Worm (Caenorhabditis elegans) whole organism, late embryonic: ENCODE measurements around the gene F21C10.18.
A peak's percentile ranks its signal among the peaks of the same experiment; 100 is the strongest.

Experiments used
- C38D4.7 ChIP-seq: fragments of 200-800 bp; sonication (Bioruptor generic); optimal IDR thresholded peaks from 2 replicates; lab custom pipeline; 2018; ENCODE audit warnings: mild to moderate bottlenecking, missing genetic modification characterization, moderate library complexity, missing compliant biosample characterization
- F13H6.1 ChIP-seq: sonication (generic microtip); optimal IDR thresholded peaks from 2 replicates; lab custom pipeline; 2016; ENCODE audit warnings: missing genetic modification characterization, missing compliant biosample characterization
- K09A11.1 ChIP-seq: sonication (generic microtip); optimal IDR thresholded peaks from 2 replicates; lab custom pipeline; 2017; ENCODE audit warnings: antibody characterized with exemption, mild to moderate bottlenecking, missing genetic modification characterization, missing compliant biosample characterization; ENCODE audit not compliant: insufficient read depth
- T23F11.4 ChIP-seq: fragments of 200-800 bp; sonication (Bioruptor generic); optimal IDR thresholded peaks from 2 replicates; lab custom pipeline; 2018; ENCODE audit warnings: mild to moderate bottlenecking, missing genetic modification characterization, missing compliant biosample characterization
- ama-1 ChIP-seq: fragments of 150-350 bp; optimal IDR thresholded peaks from 2 replicates; lab custom pipeline; 2014
- ceh-14 ChIP-seq: sonication (generic microtip); optimal IDR thresholded peaks from 2 replicates; lab custom pipeline; 2016; ENCODE audit warnings: missing genotype, missing genetic modification characterization, missing compliant biosample characterization
- ceh-18 ChIP-seq: sonication (generic microtip); optimal IDR thresholded peaks from 2 replicates; lab custom pipeline; 2016; ENCODE audit warnings: missing genetic modification characterization, missing compliant biosample characterization
- ceh-19 ChIP-seq: fragments of 200-800 bp; sonication (Bioruptor generic); optimal IDR thresholded peaks from 2 replicates; lab custom pipeline; 2018; ENCODE audit warnings: mild to moderate bottlenecking, missing genetic modification characterization, missing compliant biosample characterization
- ceh-22 ChIP-seq: sonication (generic microtip); optimal IDR thresholded peaks from 2 replicates; lab custom pipeline; 2017; ENCODE audit warnings: missing biosample characterization, missing genetic modification characterization
- ceh-24 ChIP-seq: sonication (generic microtip); optimal IDR thresholded peaks from 2 replicates; lab custom pipeline; 2016; ENCODE audit warnings: mild to moderate bottlenecking, missing genetic modification characterization, missing compliant biosample characterization
- ceh-30 ChIP-seq: fragments of 150-350 bp; optimal IDR thresholded peaks from 2 replicates; lab custom pipeline; 2014; ENCODE audit warnings: missing biosample characterization, missing genetic modification characterization
- ceh-31 ChIP-seq: sonication (generic microtip); optimal IDR thresholded peaks from 2 replicates; lab custom pipeline; 2016; ENCODE audit warnings: missing genetic modification characterization, missing compliant biosample characterization
- ceh-6 ChIP-seq: fragments of 200-800 bp; sonication (Bioruptor generic); optimal IDR thresholded peaks from 2 replicates; lab custom pipeline; 2018; ENCODE audit warnings: mild to moderate bottlenecking, missing genetic modification characterization, missing compliant biosample characterization
- che-1 ChIP-seq: sonication (generic microtip); optimal IDR thresholded peaks from 2 replicates; lab custom pipeline; 2016; ENCODE audit warnings: mild to moderate bottlenecking, missing genetic modification characterization, missing compliant biosample characterization
- dmd-4 ChIP-seq: sonication (generic microtip); optimal IDR thresholded peaks from 2 replicates; lab custom pipeline; 2016; ENCODE audit warnings: borderline replicate concordance, missing genetic modification characterization, missing compliant biosample characterization
- dve-1 ChIP-seq: sonication (generic microtip); optimal IDR thresholded peaks from 2 replicates; lab custom pipeline; 2017; ENCODE audit warnings: antibody characterized with exemption, mild to moderate bottlenecking, missing genetic modification characterization, missing compliant biosample characterization
- elt-2 ChIP-seq: sonication (generic microtip); optimal IDR thresholded peaks from 2 replicates; lab custom pipeline; 2016; ENCODE audit warnings: missing genetic modification reagents, missing genetic modification characterization, missing compliant biosample characterization
- fkh-10 ChIP-seq: fragments of 150-350 bp; optimal IDR thresholded peaks from 2 replicates; lab custom pipeline; 2014; ENCODE audit warnings: missing biosample characterization, missing genetic modification reagents, missing genetic modification characterization
- fkh-6 ChIP-seq: sonication (generic microtip); optimal IDR thresholded peaks from 2 replicates; lab custom pipeline; 2016; ENCODE audit warnings: missing genetic modification characterization, missing compliant biosample characterization
- hlh-15 ChIP-seq: sonication (generic microtip); optimal IDR thresholded peaks from 2 replicates; lab custom pipeline; 2016; ENCODE audit warnings: missing genetic modification characterization, missing compliant biosample characterization
- hlh-30 ChIP-seq: sonication (generic microtip); optimal IDR thresholded peaks from 2 replicates; lab custom pipeline; 2017; ENCODE audit warnings: antibody characterized with exemption, missing genetic modification characterization, missing compliant biosample characterization; ENCODE audit not compliant: insufficient read depth
- hlh-6 ChIP-seq: sonication (generic microtip); optimal IDR thresholded peaks from 2 replicates; lab custom pipeline; 2016; ENCODE audit warnings: missing genotype, missing genetic modification characterization, missing compliant biosample characterization
- lin-11 ChIP-seq: fragments of 200-800 bp; sonication (Bioruptor generic); optimal IDR thresholded peaks from 2 replicates; lab custom pipeline; 2018; ENCODE audit warnings: mild to moderate bottlenecking, missing genetic modification characterization, missing compliant biosample characterization
- mec-3 ChIP-seq: sonication (generic microtip); optimal IDR thresholded peaks from 2 replicates; lab custom pipeline; 2016; ENCODE audit warnings: borderline replicate concordance, missing genetic modification characterization, missing compliant biosample characterization
- nfya-1 ChIP-seq: sonication (generic microtip); optimal IDR thresholded peaks from 2 replicates; lab custom pipeline; 2017; ENCODE audit warnings: missing genetic modification characterization, mild to moderate bottlenecking, missing compliant biosample characterization, antibody characterized with exemption, moderate library complexity
- nhr-232 ChIP-seq: sonication (generic microtip); optimal IDR thresholded peaks from 2 replicates; lab custom pipeline; 2016; ENCODE audit warnings: missing genetic modification characterization, missing compliant biosample characterization
- npax-4 ChIP-seq: sonication (generic microtip); optimal IDR thresholded peaks from 2 replicates; lab custom pipeline; 2016; ENCODE audit warnings: missing genetic modification characterization, missing compliant biosample characterization
- odd-2 ChIP-seq: sonication (generic microtip); optimal IDR thresholded peaks from 2 replicates; lab custom pipeline; 2017; ENCODE audit warnings: antibody characterized with exemption, mild to moderate bottlenecking, missing genetic modification characterization, missing compliant biosample characterization
- pag-3 ChIP-seq: sonication (generic microtip); optimal IDR thresholded peaks from 2 replicates; lab custom pipeline; 2016; ENCODE audit warnings: missing compliant biosample characterization, missing genetic modification characterization, borderline replicate concordance
- pat-9 ChIP-seq: fragments of 200-800 bp; sonication (Bioruptor generic); optimal IDR thresholded peaks from 2 replicates; lab custom pipeline; 2018; ENCODE audit warnings: mild to moderate bottlenecking, missing genetic modification characterization, moderate library complexity, missing compliant biosample characterization
- pha-4 ChIP-seq: fragments of 150-350 bp; optimal IDR thresholded peaks from 2 replicates; lab custom pipeline; 2018; ENCODE audit warnings: missing biosample characterization, missing genetic modification reagents, missing genetic modification characterization
- ref-2 ChIP-seq: sonication (generic microtip); optimal IDR thresholded peaks from 2 replicates; lab custom pipeline; 2016; ENCODE audit warnings: missing genetic modification characterization, missing compliant biosample characterization
- rnt-1 ChIP-seq: sonication (generic microtip); optimal IDR thresholded peaks from 2 replicates; lab custom pipeline; 2016; ENCODE audit warnings: missing genetic modification characterization, missing compliant biosample characterization
- sox-4 ChIP-seq: sonication (generic microtip); optimal IDR thresholded peaks from 2 replicates; lab custom pipeline; 2017; ENCODE audit warnings: mild to moderate bottlenecking, missing genetic modification characterization, inconsistent platforms, missing compliant biosample characterization
- syd-9 ChIP-seq: sonication (generic microtip); optimal IDR thresholded peaks from 2 replicates; lab custom pipeline; 2016; ENCODE audit warnings: mild to moderate bottlenecking, missing genetic modification characterization, moderate library complexity, missing compliant biosample characterization
- tbx-2 ChIP-seq: sonication (generic microtip); optimal IDR thresholded peaks from 2 replicates; lab custom pipeline; 2016; ENCODE audit warnings: missing genetic modification characterization, missing compliant biosample characterization
- unc-3 ChIP-seq, 2 experiments: fragments of 200-800 bp in 1 of 2; sonication (Bioruptor generic) in 1 of 2; sonication (generic microtip) in 1 of 2; conservative IDR thresholded peaks in 1 of 2; optimal IDR thresholded peaks in 1 of 2; 2 replicates each; pipeline versions ENCODE4 v1.3.6 to Lab custom; 2016 to 2022; ENCODE audit warnings: missing compliant biosample characterization in 2 of 2, missing genetic modification characterization in 2 of 2, missing genetic modification reagents in 1 of 2
- unc-42 ChIP-seq: sonication (generic microtip); optimal IDR thresholded peaks from 2 replicates; lab custom pipeline; 2016; ENCODE audit warnings: missing genotype, missing genetic modification characterization, missing compliant biosample characterization
- unc-86 ChIP-seq: sonication (generic microtip); optimal IDR thresholded peaks from 2 replicates; lab custom pipeline; 2016; ENCODE audit warnings: missing genetic modification characterization, missing compliant biosample characterization
- zip-5 ChIP-seq: sonication (generic microtip); optimal IDR thresholded peaks from 2 replicates; lab custom pipeline; 2016; ENCODE audit warnings: missing genetic modification characterization, missing compliant biosample characterization

F21C10.18 gene

ce11 chrV:9078815-9079525 is 29.3 kb upstream of the F21C10.18 start:
- TF ChIP-seq ceh-6 (GFP tag; lab: Kevin White, UChicago), result no peak
- TF ChIP-seq elt-2, result peak; percentile 73

- peak; percentile 44 for TF ChIP-seq elt-2
- no peak for TF ChIP-seq unc-3 (GFP tag; conservative IDR thresholded peaks at IDR 0.05; lab: Robert Waterston, UW)
- no peak for TF ChIP-seq unc-3 (tag; optimal IDR thresholded peaks at IDR 0.05; lab: Kevin White, UChicago)
Measured at ce11 chrV:9079965-9080432, 28.3 kb upstream of the F21C10.18 start.

ce11 chrV:9081410-9081809 is 26.9 kb upstream of the F21C10.18 start:
- TF ChIP-seq ama-1 (lab: Kevin White, UChicago) (no peak), pat-9 (tag; lab: Kevin White, UChicago) (no peak), T23F11.4 (GFP tag; lab: Kevin White, UChicago) (no peak), nfya-1 (no peak), hlh-15 (tag; lab: Kevin White, UChicago) (no peak), C38D4.7 (GFP tag; lab: Kevin White, UChicago) (no peak), dmd-4 (tag; lab: Kevin White, UChicago) (no peak)

ce11 chrV:9082350-9082749 is 26.0 kb upstream of the F21C10.18 start:
- no peak for TF ChIP-seq zip-5 (tag; lab: Kevin White, UChicago)
- TF ChIP-seq unc-86 (tag; lab: Kevin White, UChicago), result no peak
- TF ChIP-seq pat-9 (tag; lab: Kevin White, UChicago), result no peak
- no peak for TF ChIP-seq ceh-31 (tag; lab: Kevin White, UChicago)
- TF ChIP-seq pag-3 (tag; lab: Kevin White, UChicago), result no peak
- TF ChIP-seq ceh-19 (GFP tag; lab: Kevin White, UChicago), result no peak
- no peak for TF ChIP-seq dve-1
- TF ChIP-seq ceh-14 (tag; lab: Kevin White, UChicago), result no peak
- TF ChIP-seq K09A11.1, result no peak
- no peak for TF ChIP-seq lin-11
- TF ChIP-seq nhr-232 (tag; lab: Kevin White, UChicago), result no peak
- TF ChIP-seq che-1, result no peak
- TF ChIP-seq fkh-10 (GFP tag; lab: Kevin White, UChicago), result no peak
- no peak for TF ChIP-seq fkh-6
- no peak for TF ChIP-seq hlh-30 (tag; lab: Kevin White, UChicago)
- no peak for TF ChIP-seq ceh-30 (tag; lab: Kevin White, UChicago)
- TF ChIP-seq ama-1 (lab: Kevin White, UChicago), result no peak
- no peak for TF ChIP-seq tbx-2 (tag; lab: Kevin White, UChicago)

- TF ChIP-seq fkh-6 (no peak), F13H6.1 (tag; lab: Kevin White, UChicago) (no peak), ref-2 (tag; lab: Kevin White, UChicago) (no peak), sox-4 (tag; lab: Kevin White, UChicago) (no peak), hlh-15 (tag; lab: Kevin White, UChicago) (no peak), mec-3 (tag; lab: Kevin White, UChicago) (no peak), odd-2 (tag; lab: Kevin White, UChicago) (no peak), syd-9 (tag; lab: Kevin White, UChicago) (no peak), ceh-22 (no peak), npax-4 (tag; lab: Kevin White, UChicago) (no peak), lin-11 (no peak), hlh-6 (no peak), rnt-1 (tag; lab: Kevin White, UChicago) (no peak), pha-4 (tag; lab: Kevin White, UChicago) (no peak), ceh-24 (no peak), ceh-18 (tag; lab: Kevin White, UChicago) (no peak), unc-42 (tag; lab: Kevin White, UChicago) (no peak)
Measured at ce11 chrV:9084252-9084651, 24.1 kb upstream of the F21C10.18 start.
